Worm (Caenorhabditis elegans) whole organism, early embryonic: Measurements from ENCODE around the gene T19C3.5.

Experiments
- B0310.2 ChIP-seq: sonication (generic microtip); optimal IDR thresholded peaks from 2 replicates; lab custom pipeline; 2016; ENCODE audit warnings: mild to moderate bottlenecking, missing genetic modification characterization, missing compliant biosample characterization
- F13C5.2 ChIP-seq: sonication (generic microtip); optimal IDR thresholded peaks from 2 replicates; lab custom pipeline; 2017; ENCODE audit warnings: mild to moderate bottlenecking, missing genetic modification characterization, inconsistent platforms, missing compliant biosample characterization
- aly-1 ChIP-seq: sonication (generic microtip); optimal IDR thresholded peaks from 2 replicates; lab custom pipeline; 2016; ENCODE audit warnings: missing genetic modification characterization, missing compliant biosample characterization
- ama-1 ChIP-seq: fragments of 150-350 bp; optimal IDR thresholded peaks from 2 replicates; lab custom pipeline; 2014
- ceh-13 ChIP-seq: fragments of 200-800 bp; sonication (Bioruptor generic); optimal IDR thresholded peaks from 2 replicates; lab custom pipeline; 2018; ENCODE audit warnings: mild to moderate bottlenecking, missing genetic modification characterization, missing compliant biosample characterization
- ceh-36 ChIP-seq: sonication (generic microtip); optimal IDR thresholded peaks from 2 replicates; lab custom pipeline; 2016; ENCODE audit warnings: missing genetic modification characterization, inconsistent platforms, missing compliant biosample characterization
- ets-7 ChIP-seq: sonication (generic microtip); optimal IDR thresholded peaks from 2 replicates; lab custom pipeline; 2016; ENCODE audit warnings: missing genotype, missing genetic modification characterization, missing compliant biosample characterization
- flt-1 ChIP-seq: fragments of 200-800 bp; sonication (Bioruptor generic); IDR thresholded peaks from 2 replicates; pipeline ENCODE4 v1.3.6; 2022; ENCODE audit warnings: missing genetic modification characterization, missing compliant biosample characterization
- hmbx-1 ChIP-seq: sonication (generic microtip); optimal IDR thresholded peaks from 2 replicates; lab custom pipeline; 2016; ENCODE audit warnings: mild to moderate bottlenecking, missing genetic modification characterization, missing compliant biosample characterization
- hmg-4 ChIP-seq: fragments of 200-800 bp; sonication (Bioruptor generic); optimal IDR thresholded peaks from 2 replicates; lab custom pipeline; 2018; ENCODE audit warnings: mild to moderate bottlenecking, missing genetic modification characterization, missing compliant biosample characterization
- hnd-1 ChIP-seq: sonication (generic microtip); optimal IDR thresholded peaks from 2 replicates; lab custom pipeline; 2016; ENCODE audit warnings: missing genetic modification characterization, missing compliant biosample characterization
- pes-1 ChIP-seq: fragments of 200-800 bp; sonication (Bioruptor generic); IDR thresholded peaks from 2 replicates; pipeline ENCODE4 v1.3.6; 2022; ENCODE audit warnings: missing genetic modification reagents, missing genetic modification characterization, missing compliant biosample characterization
- scrt-1 ChIP-seq: fragments of 200-800 bp; sonication (Bioruptor generic); IDR thresholded peaks from 2 replicates; pipeline ENCODE4 v1.3.6; 2022; ENCODE audit warnings: missing genetic modification characterization, missing compliant biosample characterization
- sea-1 ChIP-seq: fragments of 200-800 bp; sonication (Bioruptor generic); conservative IDR thresholded peaks from 2 replicates; pipeline ENCODE4 v1.3.6; 2022; ENCODE audit warnings: missing genetic modification characterization, missing compliant biosample characterization
- tbx-11 ChIP-seq: fragments of 200-800 bp; sonication (Bioruptor generic); IDR thresholded peaks from 2 replicates; pipeline ENCODE4 v1.3.6; 2022; ENCODE audit warnings: missing genetic modification characterization, missing compliant biosample characterization
- tbx-37 ChIP-seq: fragments of 200-800 bp; sonication (Bioruptor generic); conservative IDR thresholded peaks from 2 replicates; pipeline ENCODE4 v1.3.6; 2022; ENCODE audit warnings: missing genetic modification reagents, missing genetic modification characterization, missing compliant biosample characterization
- tra-4 ChIP-seq: sonication (generic microtip); optimal IDR thresholded peaks from 2 replicates; lab custom pipeline; 2017; ENCODE audit warnings: missing genetic modification characterization, missing compliant biosample characterization

The T19C3.5 gene

DNA sequence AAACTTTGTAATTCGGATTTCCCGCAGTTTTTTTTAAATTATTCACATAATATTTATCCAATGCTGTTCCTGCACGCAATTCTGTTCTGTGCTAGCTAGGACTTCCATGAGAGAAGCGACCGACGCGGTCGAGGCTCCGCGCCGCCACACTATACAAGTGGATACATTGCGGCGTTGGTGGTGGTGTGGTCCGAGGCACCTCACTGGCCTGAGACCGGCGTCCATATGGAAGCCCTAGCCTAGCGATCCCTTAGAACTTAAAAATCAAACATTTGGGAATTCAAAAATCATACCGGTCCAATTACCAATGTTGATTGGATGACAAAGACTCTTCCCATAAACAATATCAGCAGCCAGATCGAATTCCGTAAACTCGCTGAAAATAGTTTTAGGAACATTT is 1.6 kb downstream of the T19C3.5 start:
- TF ChIP-seq tbx-11 (no peak), tbx-37 (GFP tag; lab: Robert Waterston, UW) (no peak), B0310.2 (tag; lab: Kevin White, UChicago) (no peak), ama-1 (lab: Kevin White, UChicago) (no peak), F13C5.2 (tag; lab: Kevin White, UChicago) (no peak), aly-1 (no peak), pes-1 (GFP tag; lab: Robert Waterston, UW) (no peak), hnd-1 (no peak), flt-1 (no peak), sea-1 (no peak), hmbx-1 (tag; lab: Kevin White, UChicago) (no peak), hmg-4 (GFP tag; lab: Kevin White, UChicago) (no peak), tra-4 (no peak), ceh-36 (tag; lab: Kevin White, UChicago) (no peak)

- TF ChIP-seq hnd-1 (no peak), hmg-4 (GFP tag; lab: Kevin White, UChicago) (peak; percentile 71), F13C5.2 (tag; lab: Kevin White, UChicago) (peak; percentile 54), ama-1 (lab: Kevin White, UChicago) (no peak)
These were observed 4.0 kb downstream of the T19C3.5 start for ce11 chrIII:623754-624153.

ce11 chrIII:620204-620718 is 7.5 kb downstream of the T19C3.5 start, which contains the start of gene T19C3.4:
T19C3.4 (minus strand) TSS chrIII:620254.
- TF ChIP-seq ets-7 (tag; lab: Kevin White, UChicago) (no peak), pes-1 (GFP tag; lab: Robert Waterston, UW) (no peak), F13C5.2 (tag; lab: Kevin White, UChicago) (no peak), hmbx-1 (tag; lab: Kevin White, UChicago) (no peak), hnd-1 (no peak), flt-1 (no peak), aly-1 (no peak), tra-4 (no peak), tbx-37 (GFP tag; lab: Robert Waterston, UW) (no peak), tbx-11 (no peak), ama-1 (lab: Kevin White, UChicago) (no peak), ceh-36 (tag; lab: Kevin White, UChicago) (no peak), sea-1 (no peak), ceh-13 (GFP tag; lab: Kevin White, UChicago) (no peak), B0310.2 (tag; lab: Kevin White, UChicago) (no peak), scrt-1 (GFP tag; lab: Robert Waterston, UW) (no peak), hmg-4 (GFP tag; lab: Kevin White, UChicago) (no peak)

- TF ChIP-seq F13C5.2 (tag; lab: Kevin White, UChicago) = no peak
- TF ChIP-seq hnd-1 = no peak
- no peak for TF ChIP-seq sea-1
- TF ChIP-seq flt-1 = no peak
These were observed 10.3 kb downstream of the T19C3.5 start, which contains the start of gene T19C3.2 for ce11 chrIII:617467-617866. T19C3.2 (minus strand) TSS chrIII:617567.

DNA sequence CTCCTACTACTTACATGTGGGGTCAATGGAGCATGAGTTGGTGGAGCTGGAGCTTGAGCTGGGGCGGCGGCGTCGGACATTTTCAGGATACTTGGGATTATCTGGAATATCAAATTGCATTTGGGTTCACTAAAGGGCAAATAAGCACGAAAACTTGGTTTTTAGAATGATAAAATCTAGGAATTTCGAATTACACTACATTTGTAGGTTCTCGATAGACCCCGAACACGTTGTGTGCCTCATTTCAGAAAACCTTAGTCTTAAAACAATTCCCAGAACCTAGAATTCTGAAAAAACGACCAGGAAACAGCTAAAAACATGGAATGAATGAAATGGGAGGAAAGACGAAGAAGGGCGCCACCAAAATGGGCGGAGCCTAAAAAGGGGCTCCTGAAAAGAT is 13.3 kb downstream of the T19C3.5 start, which contains the start of gene T19C3.3:
T19C3.3 (minus strand) TSS at position 101 of the 400 bp plus-strand sequence.
- TF ChIP-seq ama-1 (lab: Kevin White, UChicago) (no peak), ceh-36 (tag; lab: Kevin White, UChicago) (no peak), sea-1 (no peak), tbx-37 (GFP tag; lab: Robert Waterston, UW) (no peak), hnd-1 (no peak), ets-7 (tag; lab: Kevin White, UChicago) (no peak), scrt-1 (GFP tag; lab: Robert Waterston, UW) (no peak), pes-1 (GFP tag; lab: Robert Waterston, UW) (no peak), B0310.2 (tag; lab: Kevin White, UChicago) (no peak), tbx-11 (no peak), tra-4 (no peak), hmbx-1 (tag; lab: Kevin White, UChicago) (no peak), F13C5.2 (tag; lab: Kevin White, UChicago) (no peak), hmg-4 (GFP tag; lab: Kevin White, UChicago) (no peak), ceh-13 (GFP tag; lab: Kevin White, UChicago) (no peak), aly-1 (no peak), flt-1 (no peak)

DNA sequence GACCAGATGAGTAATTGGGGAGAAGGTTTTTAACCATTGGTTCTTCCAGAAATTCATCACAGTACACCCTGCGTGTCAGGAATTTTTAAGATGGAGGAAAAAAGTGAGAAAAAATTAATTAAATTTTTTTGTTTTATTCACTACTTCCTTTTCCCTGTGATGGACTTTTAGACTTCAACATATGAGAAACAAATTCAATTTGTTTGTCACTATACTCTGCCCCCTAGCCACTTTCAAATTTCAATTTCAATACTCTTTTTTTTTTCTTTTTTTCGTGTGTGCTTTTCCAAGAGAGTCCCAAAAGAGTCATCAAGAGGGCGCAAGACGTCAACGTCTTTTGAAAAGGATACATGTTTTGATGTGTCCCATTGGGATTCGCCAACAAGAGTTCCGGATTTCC is 15.0 kb downstream of the T19C3.5 start:
- TF ChIP-seq hnd-1 (no peak), tbx-37 (GFP tag; lab: Robert Waterston, UW) (no peak), flt-1 (no peak), scrt-1 (GFP tag; lab: Robert Waterston, UW) (no peak), tbx-11 (no peak), hmbx-1 (tag; lab: Kevin White, UChicago) (no peak), hmg-4 (GFP tag; lab: Kevin White, UChicago) (no peak), pes-1 (GFP tag; lab: Robert Waterston, UW) (no peak), B0310.2 (tag; lab: Kevin White, UChicago) (no peak), ceh-36 (tag; lab: Kevin White, UChicago) (no peak), tra-4 (no peak), F13C5.2 (tag; lab: Kevin White, UChicago) (no peak), ama-1 (lab: Kevin White, UChicago) (no peak), sea-1 (no peak), aly-1 (no peak), ceh-13 (GFP tag; lab: Kevin White, UChicago) (no peak), ets-7 (tag; lab: Kevin White, UChicago) (no peak)

DNA sequence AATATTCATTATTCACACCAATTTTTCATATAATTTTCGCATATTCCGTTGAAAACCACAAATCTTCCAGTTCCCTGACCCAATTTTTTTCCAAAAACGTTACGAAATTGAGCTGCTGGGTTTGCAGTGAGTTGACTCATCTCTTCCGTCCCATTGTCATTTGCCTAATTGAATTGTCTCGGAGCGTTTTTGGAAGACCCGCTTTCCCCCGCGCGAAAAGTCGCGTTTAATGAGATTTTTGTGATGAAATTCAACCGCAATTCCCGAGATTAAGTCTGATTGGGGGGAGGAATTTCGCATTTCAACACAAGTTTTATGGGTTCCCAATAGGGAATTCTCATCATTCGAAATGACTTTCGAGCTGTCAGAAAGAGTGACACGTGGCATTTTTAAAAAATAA is 15.8 kb downstream of the T19C3.5 start:
- no peak for TF ChIP-seq hnd-1
- no peak for TF ChIP-seq ceh-36 (tag; lab: Kevin White, UChicago)
- TF ChIP-seq tra-4 = no peak
- no peak for TF ChIP-seq B0310.2 (tag; lab: Kevin White, UChicago)
- no peak for TF ChIP-seq scrt-1 (GFP tag; lab: Robert Waterston, UW)
- no peak for TF ChIP-seq aly-1
- no peak for TF ChIP-seq flt-1

DNA sequence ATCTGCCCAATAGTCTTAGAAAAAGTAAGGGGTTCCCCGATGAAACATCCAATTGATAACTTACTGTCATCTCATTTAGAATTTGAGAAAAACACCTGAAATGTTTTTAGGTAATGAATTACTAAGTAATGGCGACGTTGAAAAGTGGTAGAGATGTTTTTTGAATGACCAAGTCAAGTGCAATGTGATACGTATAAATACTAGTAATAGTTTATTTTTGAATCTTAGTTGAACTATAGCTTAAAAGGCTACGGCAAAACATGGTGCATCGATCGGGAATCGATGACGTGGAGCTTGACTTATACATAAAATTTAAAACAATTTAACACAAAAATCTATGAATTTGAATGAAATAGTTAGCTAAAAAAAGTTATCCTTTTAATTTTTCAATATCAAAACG is 18.2 kb downstream of the T19C3.5 start, which contains the start of gene best-17:
best-17 (minus strand) TSS at position 101 of the 400 bp plus-strand sequence.
- TF ChIP-seq sea-1 = no peak
- no peak for TF ChIP-seq aly-1
- no peak for TF ChIP-seq F13C5.2 (tag; lab: Kevin White, UChicago)
- TF ChIP-seq ama-1 (lab: Kevin White, UChicago) = no peak
- TF ChIP-seq hnd-1 = no peak
- no peak for TF ChIP-seq tra-4
- no peak for TF ChIP-seq pes-1 (GFP tag; lab: Robert Waterston, UW)
- no peak for TF ChIP-seq ets-7 (tag; lab: Kevin White, UChicago)
- TF ChIP-seq B0310.2 (tag; lab: Kevin White, UChicago) = no peak
- TF ChIP-seq scrt-1 (GFP tag; lab: Robert Waterston, UW) = no peak
- TF ChIP-seq hmbx-1 (tag; lab: Kevin White, UChicago) = no peak
- TF ChIP-seq ceh-36 (tag; lab: Kevin White, UChicago) = no peak
- TF ChIP-seq hmg-4 (GFP tag; lab: Kevin White, UChicago) = no peak
- no peak for TF ChIP-seq tbx-11
- TF ChIP-seq flt-1 = no peak
